Fruit fly (Drosophila melanogaster): Measurements from ENCODE around the gene CG32264.
A peak's percentile ranks its signal among the peaks of the same experiment; 100 is the strongest.

The CG32264 gene

dm6 chr3L:3818566-3819325 lies 12.5 kb upstream of the CG32264 start, which contains the start of gene enc (continued):
- TF ChIP-seq Hr51 (GFP tag; optimal IDR thresholded peaks at IDR 0.05): no peak
- no peak for TF ChIP-seq Eip74EF (GFP tag; optimal IDR thresholded peaks at IDR 0.05)
- TF ChIP-seq tna (GFP tag; IDR thresholded peaks at IDR 0.05; ENCODE audit: partially characterized antibody): peak; percentile 95
- TF ChIP-seq stwl (tag; optimal IDR thresholded peaks at IDR 0.05): peak; percentile 92
- no peak for TF ChIP-seq CG11398 (GFP tag; optimal IDR thresholded peaks at IDR 0.05)
- TF ChIP-seq CG12071 (GFP tag; optimal IDR thresholded peaks at IDR 0.05): no peak
- no peak for TF ChIP-seq Aef1 (GFP tag; IDR thresholded peaks at IDR 0.05)
- no peak for TF ChIP-seq esg (GFP tag; conservative IDR thresholded peaks at IDR 0.05)
- TF ChIP-seq CG7928 (GFP tag; optimal IDR thresholded peaks at IDR 0.05): no peak
- no peak for TF ChIP-seq fu2 (GFP tag; optimal IDR thresholded peaks at IDR 0.05)
- no peak for TF ChIP-seq en (GFP tag; optimal IDR thresholded peaks at IDR 0.05)
- TF ChIP-seq hbn (GFP tag; IDR thresholded peaks at IDR 0.05; ENCODE audit: partially characterized antibody): peak; percentile 94
- no peak for TF ChIP-seq jing (GFP tag; optimal IDR thresholded peaks at IDR 0.05)
- TF ChIP-seq CG17361 (GFP tag; IDR thresholded peaks at IDR 0.05): peak; percentile 40; the same call in 1 of the 3 replicates
- no peak for TF ChIP-seq CG17829 (tag; optimal IDR thresholded peaks at IDR 0.05)
- TF ChIP-seq CG10321 (GFP tag; IDR thresholded peaks at IDR 0.05): no peak
- no peak for TF ChIP-seq Deaf1 (tag; optimal IDR thresholded peaks at IDR 0.05)
- no peak for TF ChIP-seq ci (GFP tag; IDR thresholded peaks at IDR 0.05)
- TF ChIP-seq NfI (GFP tag; optimal IDR thresholded peaks at IDR 0.05): peak; percentile 5
- no peak for TF ChIP-seq CG32767 (GFP tag; IDR thresholded peaks at IDR 0.05)
- no peak for TF ChIP-seq CG7745 (tag; optimal IDR thresholded peaks at IDR 0.05)
- no peak for TF ChIP-seq zfh2 (GFP tag; optimal IDR thresholded peaks at IDR 0.05)
- TF ChIP-seq CG18476 (GFP tag; optimal IDR thresholded peaks at IDR 0.05): no peak
- no peak for TF ChIP-seq Chrac-16 (GFP tag; optimal IDR thresholded peaks at IDR 0.05)
- TF ChIP-seq fd102C (GFP tag; optimal IDR thresholded peaks at IDR 0.05): no peak
- peak; percentile 98 for TF ChIP-seq CG42726 (GFP tag; IDR thresholded peaks at IDR 0.05; ENCODE audit: partially characterized antibody)
- TF ChIP-seq Scr (GFP tag; IDR thresholded peaks at IDR 0.05; ENCODE audit: partially characterized antibody): peak; percentile 94
- TF ChIP-seq CG6813 (GFP tag; optimal IDR thresholded peaks at IDR 0.05): no peak
- TF ChIP-seq oc (tag; optimal IDR thresholded peaks at IDR 0.05): no peak
- TF ChIP-seq lbe (GFP tag; optimal IDR thresholded peaks at IDR 0.05): peak; percentile 14
- TF ChIP-seq zfh1 (GFP tag; IDR thresholded peaks at IDR 0.05): no peak
- peak; percentile 42; the same call in 1 of the 2 replicates for TF ChIP-seq Rfx (GFP tag; IDR thresholded peaks at IDR 0.05)
- no peak for TF ChIP-seq gsb-n (tag; optimal IDR thresholded peaks at IDR 0.05)
- no peak for TF ChIP-seq CG8290 (GFP tag; optimal IDR thresholded peaks at IDR 0.05)
- peak in 1 of 2 experiments; percentile 39 for TF ChIP-seq CG8290 (tag; optimal IDR thresholded peaks at IDR 0.05)
- peak in 1 of 3 experiments; percentile 35 for TF ChIP-seq Stat92E (GFP tag; optimal IDR thresholded peaks at IDR 0.05)
- TF ChIP-seq CG14667 (GFP tag; IDR thresholded peaks at IDR 0.05): no peak
- peak; percentile 52 for TF ChIP-seq CG15514 (GFP tag; optimal IDR thresholded peaks at IDR 0.05)
- TF ChIP-seq abd-A (tag; optimal IDR thresholded peaks at IDR 0.05): peak; percentile 6
- TF ChIP-seq peb (GFP tag; IDR thresholded peaks at IDR 0.05): no peak
- no peak for TF ChIP-seq CG1647 (GFP tag; optimal IDR thresholded peaks at IDR 0.05)
- no peak for TF ChIP-seq CG7372 (GFP tag; IDR thresholded peaks at IDR 0.05)
- no peak for TF ChIP-seq Mrtf (GFP tag; IDR thresholded peaks at IDR 0.05)
- peak; percentile 96 for TF ChIP-seq CG7963 (GFP tag; IDR thresholded peaks at IDR 0.05; ENCODE audit: partially characterized antibody)
- TF ChIP-seq crp (GFP tag; optimal IDR thresholded peaks at IDR 0.05): peak in 1 of 2 experiments; percentile 24
- TF ChIP-seq Lim3 (GFP tag; IDR thresholded peaks at IDR 0.05): no peak
- no peak for TF ChIP-seq odd (GFP tag; optimal IDR thresholded peaks at IDR 0.05)
- no peak for TF ChIP-seq Six4 (GFP tag; optimal IDR thresholded peaks at IDR 0.05)
- TF ChIP-seq sens-2 (GFP tag; IDR thresholded peaks at IDR 0.05): no peak
